Worm (Caenorhabditis elegans): ENCODE measurements around the gene F21A3.2.

DNA sequence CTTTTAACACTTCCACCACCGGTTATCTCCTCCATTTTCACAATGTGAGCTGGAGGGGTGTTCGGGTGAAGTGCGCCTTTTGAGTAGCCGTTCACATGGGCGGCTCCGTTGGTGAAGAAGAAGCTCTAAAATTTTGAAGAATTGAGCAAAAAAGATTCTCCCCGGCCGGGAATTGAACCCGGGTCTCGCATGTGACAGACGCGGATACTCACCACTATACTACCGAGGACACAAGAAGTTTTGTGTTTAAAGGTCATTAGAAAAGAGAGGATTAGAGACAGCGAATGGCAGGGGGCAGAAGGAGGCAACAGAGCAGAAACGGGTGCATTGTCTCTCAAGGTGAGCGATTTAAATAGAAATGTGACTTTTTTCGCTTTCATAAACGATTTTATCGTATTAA, 17.9 kb upstream of the F21A3.2 start:
- no peak for TF ChIP-seq unc-39 (tag; optimal IDR thresholded peaks at IDR 0.05)
- TF ChIP-seq nhr-76 (tag; optimal IDR thresholded peaks at IDR 0.05) = no peak
- TF ChIP-seq lsy-2 (tag; optimal IDR thresholded peaks at IDR 0.05) = peak; percentile 19
- TF ChIP-seq unc-62 (GFP tag; optimal IDR thresholded peaks at IDR 0.05) = no peak
- no peak for TF ChIP-seq nhr-12 (tag; optimal IDR thresholded peaks at IDR 0.05)
- TF ChIP-seq elt-1 (tag; optimal IDR thresholded peaks at IDR 0.05; ENCODE audit: borderline replicate concordance, insufficient read depth) = no peak
- peak; percentile 23 for TF ChIP-seq ztf-11 (tag; optimal IDR thresholded peaks at IDR 0.05)
- TF ChIP-seq lin-32 (GFP tag; optimal IDR thresholded peaks at IDR 0.05) = peak; percentile 71
- TF ChIP-seq nhr-28 (tag; optimal IDR thresholded peaks at IDR 0.05) = peak; percentile 19
- TF ChIP-seq ces-1 (GFP tag; optimal IDR thresholded peaks at IDR 0.05) = peak; percentile 30
- TF ChIP-seq elt-3 (tag; optimal IDR thresholded peaks at IDR 0.05) = no peak
- peak; percentile 91 for TF ChIP-seq M03D4.4 (tag; optimal IDR thresholded peaks at IDR 0.05)
- TF ChIP-seq pha-4 (tag; optimal IDR thresholded peaks at IDR 0.05) = no peak
- TF ChIP-seq snpc-4 (tag; optimal IDR thresholded peaks at IDR 0.05) = no peak
